Worm (Caenorhabditis elegans) whole organism, midembryonic: Measurements from ENCODE around the gene R07E5.4.

Source experiments
- T22C8.4 ChIP-seq: fragments of 200-800 bp; sonication (Bioruptor generic); IDR thresholded peaks from 2 replicates; pipeline ENCODE4 v1.3.6; 2022; ENCODE audit warnings: missing genetic modification characterization, missing compliant biosample characterization
- cog-1 ChIP-seq: sonication (generic microtip); optimal IDR thresholded peaks from 2 replicates; lab custom pipeline; 2016; ENCODE audit warnings: missing genetic modification characterization, missing compliant biosample characterization
- flt-1 ChIP-seq: fragments of 200-800 bp; sonication (Bioruptor generic); IDR thresholded peaks from 2 replicates; pipeline ENCODE4 v1.3.6; 2022; ENCODE audit warnings: missing genetic modification characterization, missing compliant biosample characterization
- ref-1 ChIP-seq: fragments of 200-800 bp; sonication (Bioruptor generic); conservative IDR thresholded peaks from 2 replicates; pipeline ENCODE4 v1.3.6; 2022; ENCODE audit warnings: missing genetic modification reagents, missing genetic modification characterization, missing compliant biosample characterization
- ztf-23 ChIP-seq: fragments of 200-800 bp; sonication (Bioruptor generic); IDR thresholded peaks from 2 replicates; pipeline ENCODE4 v1.3.6; 2022; ENCODE audit warnings: missing genetic modification reagents, missing genetic modification characterization, missing compliant biosample characterization

ce11 chrIII:4394496-4394895 is at the start of gene R07E5.4:
- TF ChIP-seq flt-1 (GFP tag; lab: Robert Waterston, UW): no peak
- TF ChIP-seq T22C8.4 (GFP tag; lab: Robert Waterston, UW): no peak
- TF ChIP-seq cog-1: no peak
- TF ChIP-seq ref-1 (GFP tag; lab: Robert Waterston, UW): no peak
- no peak for TF ChIP-seq ztf-23 (GFP tag; lab: Robert Waterston, UW)
